Worm (Caenorhabditis elegans) whole organism, mixed stage, embryonic: ENCODE measurements around the gene kap-1.
A peak's percentile ranks its signal among the peaks of the same experiment; 100 is the strongest.

Source experiments
- M03D4.4 ChIP-seq: sonication (generic microtip); optimal IDR thresholded peaks from 2 replicates; lab custom pipeline; 2017; ENCODE audit warnings: mild to moderate bottlenecking, missing genetic modification characterization, missing compliant biosample characterization
- blmp-1 ChIP-seq: fragments of 150-350 bp; optimal IDR thresholded peaks from 2 replicates; lab custom pipeline; 2014; ENCODE audit warnings: missing biosample characterization, missing genetic modification characterization
- ceh-39 ChIP-seq: fragments of 150-350 bp; optimal IDR thresholded peaks from 2 replicates; lab custom pipeline; 2014; ENCODE audit warnings: missing biosample characterization, missing genetic modification characterization
- ceh-43 ChIP-seq: fragments of 200-800 bp; sonication (Bioruptor generic); optimal IDR thresholded peaks from 2 replicates; lab custom pipeline; 2018; ENCODE audit warnings: mild to moderate bottlenecking, missing genetic modification characterization, moderate library complexity, missing compliant biosample characterization
- ceh-83 ChIP-seq: fragments of 200-800 bp; sonication (Bioruptor generic); optimal IDR thresholded peaks from 2 replicates; lab custom pipeline; 2018; ENCODE audit warnings: mild to moderate bottlenecking, missing genetic modification characterization, missing compliant biosample characterization
- ces-1 ChIP-seq: fragments of 150-350 bp; optimal IDR thresholded peaks from 2 replicates; lab custom pipeline; 2014; ENCODE audit warnings: missing biosample characterization, missing genetic modification reagents, missing genetic modification characterization
- cnd-1 ChIP-seq: fragments of 200-800 bp; sonication (Bioruptor generic); optimal IDR thresholded peaks from 2 replicates; lab custom pipeline; 2018; ENCODE audit warnings: mild to moderate bottlenecking, missing genetic modification characterization, missing compliant biosample characterization
- drap-1 ChIP-seq: fragments of 200-800 bp; sonication (Bioruptor generic); optimal IDR thresholded peaks from 3 replicates; lab custom pipeline; 2018; ENCODE audit warnings: mild to moderate bottlenecking, missing genetic modification characterization, missing compliant biosample characterization
- elt-1 ChIP-seq: sonication (generic microtip); optimal IDR thresholded peaks from 2 replicates; lab custom pipeline; 2017; ENCODE audit warnings: missing genetic modification characterization, mild to moderate bottlenecking, missing compliant biosample characterization, antibody characterized with exemption, moderate library complexity, borderline replicate concordance; ENCODE audit not compliant: insufficient read depth
- elt-3 ChIP-seq: fragments of 150-350 bp; optimal IDR thresholded peaks from 2 replicates; lab custom pipeline; 2014; ENCODE audit warnings: missing biosample characterization, missing genetic modification characterization
- flh-1 ChIP-seq: fragments of 200-800 bp; sonication (Bioruptor generic); optimal IDR thresholded peaks from 2 replicates; lab custom pipeline; 2018; ENCODE audit warnings: mild to moderate bottlenecking, missing genetic modification characterization, moderate library complexity, missing compliant biosample characterization
- ham-2 ChIP-seq: fragments of 200-800 bp; sonication (Bioruptor generic); optimal IDR thresholded peaks from 2 replicates; lab custom pipeline; 2018; ENCODE audit warnings: mild to moderate bottlenecking, missing genetic modification characterization, missing compliant biosample characterization
- hlh-1 ChIP-seq: fragments of 150-350 bp; optimal IDR thresholded peaks from 2 replicates; lab custom pipeline; 2014; ENCODE audit warnings: missing biosample characterization, missing genetic modification reagents, missing genetic modification characterization
- lin-13 ChIP-seq: fragments of 150-350 bp; optimal IDR thresholded peaks from 2 replicates; lab custom pipeline; 2014; ENCODE audit warnings: missing biosample characterization, missing genetic modification characterization
- lin-32 ChIP-seq: fragments of 200-800 bp; sonication (Bioruptor generic); optimal IDR thresholded peaks from 2 replicates; lab custom pipeline; 2018; ENCODE audit warnings: mild to moderate bottlenecking, missing genetic modification characterization, missing compliant biosample characterization
- lsy-2 ChIP-seq: fragments of 150-350 bp; optimal IDR thresholded peaks from 2 replicates; lab custom pipeline; 2014; ENCODE audit warnings: missing biosample characterization, missing genetic modification characterization
- mab-5 ChIP-seq: fragments of 150-350 bp; optimal IDR thresholded peaks from 2 replicates; lab custom pipeline; 2014; ENCODE audit warnings: missing biosample characterization, missing genetic modification characterization
- mep-1 ChIP-seq: fragments of 150-350 bp; optimal IDR thresholded peaks from 2 replicates; lab custom pipeline; 2017; ENCODE audit warnings: missing biosample characterization, missing genetic modification reagents, missing genetic modification characterization, inconsistent platforms
- mls-2 ChIP-seq: sonication (generic microtip); optimal IDR thresholded peaks from 2 replicates; lab custom pipeline; 2016; ENCODE audit warnings: mild to moderate bottlenecking, missing genetic modification characterization, moderate library complexity, missing compliant biosample characterization
- nhr-12 ChIP-seq: fragments of 150-350 bp; optimal IDR thresholded peaks from 2 replicates; lab custom pipeline; 2014; ENCODE audit warnings: missing biosample characterization, missing genetic modification characterization
- nhr-2 ChIP-seq: fragments of 150-350 bp; optimal IDR thresholded peaks from 2 replicates; lab custom pipeline; 2014; ENCODE audit warnings: missing biosample characterization, missing genetic modification characterization
- nhr-237 ChIP-seq: fragments of 150-350 bp; optimal IDR thresholded peaks from 2 replicates; lab custom pipeline; 2014; ENCODE audit warnings: missing biosample characterization, missing genetic modification characterization
- nhr-28 ChIP-seq: fragments of 150-350 bp; optimal IDR thresholded peaks from 2 replicates; lab custom pipeline; 2014; ENCODE audit warnings: missing biosample characterization, missing genetic modification characterization
- nhr-76 ChIP-seq: sonication (generic microtip); optimal IDR thresholded peaks from 2 replicates; lab custom pipeline; 2017; ENCODE audit warnings: missing biosample characterization, missing genetic modification characterization
- pha-4 ChIP-seq: fragments of 150-350 bp; optimal IDR thresholded peaks from 2 replicates; lab custom pipeline; 2018; ENCODE audit warnings: missing biosample characterization, missing genetic modification reagents, missing genetic modification characterization
- sem-2 ChIP-seq: fragments of 200-800 bp; sonication (Bioruptor generic); optimal IDR thresholded peaks from 2 replicates; lab custom pipeline; 2018; ENCODE audit warnings: mild to moderate bottlenecking, missing genetic modification characterization, missing compliant biosample characterization
- snpc-4 ChIP-seq: fragments of 150-350 bp; optimal IDR thresholded peaks from 2 replicates; lab custom pipeline; 2014; ENCODE audit warnings: missing biosample characterization, missing genetic modification characterization
- sptf-1 ChIP-seq: sonication (generic microtip); optimal IDR thresholded peaks from 2 replicates; lab custom pipeline; 2017; ENCODE audit warnings: mild to moderate bottlenecking, missing genetic modification characterization, moderate library complexity, missing compliant biosample characterization
- tbx-8 ChIP-seq: fragments of 200-800 bp; sonication (Bioruptor generic); optimal IDR thresholded peaks from 2 replicates; lab custom pipeline; 2018; ENCODE audit warnings: mild to moderate bottlenecking, missing genetic modification characterization, moderate library complexity, missing compliant biosample characterization
- unc-120 ChIP-seq: sonication (generic microtip); optimal IDR thresholded peaks from 2 replicates; lab custom pipeline; 2017; ENCODE audit warnings: missing genetic modification characterization, missing compliant biosample characterization; ENCODE audit not compliant: poor library complexity, severe bottlenecking
- unc-39 ChIP-seq: fragments of 150-350 bp; optimal IDR thresholded peaks from 2 replicates; lab custom pipeline; 2014; ENCODE audit warnings: missing biosample characterization, missing genetic modification characterization
- unc-62 ChIP-seq: fragments of 150-350 bp; optimal IDR thresholded peaks from 2 replicates; lab custom pipeline; 2014; ENCODE audit warnings: missing biosample characterization, missing genetic modification reagents, missing genetic modification characterization
- zip-8 ChIP-seq: fragments of 150-350 bp; optimal IDR thresholded peaks from 2 replicates; lab custom pipeline; 2014; ENCODE audit warnings: missing biosample characterization, missing genetic modification characterization
- ztf-11 ChIP-seq: fragments of 150-350 bp; optimal IDR thresholded peaks from 2 replicates; lab custom pipeline; 2014; ENCODE audit warnings: missing biosample characterization, missing genetic modification characterization

kap-1 gene

ce11 chrIII:7376143-7376802 lies 37.6 kb downstream of the kap-1 start (continued):
- no peak for TF ChIP-seq tbx-8 (GFP tag; lab: Kevin White, UChicago)
- no peak for TF ChIP-seq nhr-12
- TF ChIP-seq mls-2 (tag; lab: Kevin White, UChicago), result peak; percentile 22
- peak; percentile 51 for TF ChIP-seq unc-62
- peak; percentile 38 for TF ChIP-seq drap-1 (GFP tag; lab: Kevin White, UChicago)

ce11 chrIII:7378522-7378921 lies 39.9 kb downstream of the kap-1 start:
- TF ChIP-seq tbx-8 (GFP tag; lab: Kevin White, UChicago), result no peak
- no peak for TF ChIP-seq nhr-28
- TF ChIP-seq cnd-1 (tag; lab: Kevin White, UChicago), result no peak
- no peak for TF ChIP-seq lsy-2 (tag; lab: Kevin White, UChicago)
- TF ChIP-seq ceh-39 (tag; lab: Kevin White, UChicago), result no peak

DNA sequence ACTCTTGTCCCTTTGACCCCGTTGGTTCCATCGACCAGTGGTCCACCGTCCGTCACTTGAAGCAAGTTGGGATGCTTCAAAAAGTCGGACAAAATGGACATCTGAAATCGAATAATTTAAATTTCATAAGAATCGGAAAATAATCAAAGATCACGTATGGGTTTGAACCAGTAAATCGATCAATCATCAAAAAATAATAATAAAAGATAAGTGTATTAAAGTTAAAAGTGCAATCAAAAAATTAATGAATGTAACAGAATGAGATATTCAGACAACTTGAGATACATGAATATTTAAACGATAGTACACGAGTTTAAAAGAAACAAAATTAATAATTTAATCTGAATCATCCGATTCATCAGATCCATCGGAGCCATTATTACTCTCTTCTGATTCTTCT lies 40.3 kb downstream of the kap-1 start, which contains the start of gene T20B12.7:
TSS of gene T20B12.7 (minus strand) at position 101 of the 400 bp plus-strand sequence.
- no peak for TF ChIP-seq flh-1
- no peak for TF ChIP-seq nhr-2 (tag; lab: Kevin White, UChicago)
- TF ChIP-seq cnd-1 (tag; lab: Kevin White, UChicago), result no peak
- TF ChIP-seq ceh-83 (GFP tag; lab: Kevin White, UChicago), result no peak

DNA sequence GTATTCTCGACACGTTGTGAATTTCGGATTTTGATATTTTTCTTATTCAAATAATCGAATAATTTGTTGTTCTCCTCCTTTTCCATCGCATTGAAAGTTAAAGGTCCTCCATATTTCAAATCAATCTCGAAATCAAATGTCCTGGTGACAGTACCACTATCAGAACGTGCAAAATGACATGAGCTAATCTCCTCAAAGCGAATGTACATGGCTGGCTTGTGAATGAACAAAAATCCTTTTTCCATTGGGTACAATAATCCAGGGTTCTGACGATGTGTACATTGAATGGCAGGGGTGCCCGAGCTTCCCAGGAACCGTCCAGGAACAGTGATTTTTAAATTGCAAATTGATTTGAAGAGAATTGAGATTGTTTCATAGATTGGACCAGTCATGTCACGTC lies 41.5 kb downstream of the kap-1 start:
- TF ChIP-seq nhr-28 (no peak), nhr-237 (no peak), zip-8 (tag; lab: Kevin White, UChicago) (no peak), sptf-1 (tag; lab: Kevin White, UChicago) (no peak), tbx-8 (GFP tag; lab: Kevin White, UChicago) (no peak), M03D4.4 (no peak), snpc-4 (tag; lab: Kevin White, UChicago) (no peak), ceh-83 (GFP tag; lab: Kevin White, UChicago) (no peak), unc-120 (tag; lab: Kevin White, UChicago) (no peak), lin-32 (GFP tag; lab: Kevin White, UChicago) (no peak), pha-4 (tag; lab: Kevin White, UChicago) (no peak), elt-1 (tag; lab: Kevin White, UChicago) (no peak), flh-1 (no peak), mls-2 (tag; lab: Kevin White, UChicago) (no peak), cnd-1 (tag; lab: Kevin White, UChicago) (no peak), ztf-11 (tag; lab: Kevin White, UChicago) (no peak), nhr-2 (tag; lab: Kevin White, UChicago) (no peak), lsy-2 (tag; lab: Kevin White, UChicago) (no peak), nhr-76 (tag; lab: Kevin White, UChicago) (no peak), blmp-1 (no peak)

- TF ChIP-seq mls-2 (tag; lab: Kevin White, UChicago) (no peak), ceh-83 (GFP tag; lab: Kevin White, UChicago) (no peak), pha-4 (tag; lab: Kevin White, UChicago) (peak; percentile 16), elt-1 (tag; lab: Kevin White, UChicago) (no peak), mab-5 (tag; lab: Kevin White, UChicago) (no peak), nhr-76 (tag; lab: Kevin White, UChicago) (no peak), ztf-11 (tag; lab: Kevin White, UChicago) (no peak), lsy-2 (tag; lab: Kevin White, UChicago) (peak; percentile 94), unc-120 (tag; lab: Kevin White, UChicago) (no peak), blmp-1 (no peak), cnd-1 (tag; lab: Kevin White, UChicago) (no peak), ham-2 (GFP tag; lab: Kevin White, UChicago) (no peak), unc-62 (no peak), tbx-8 (GFP tag; lab: Kevin White, UChicago) (no peak), drap-1 (GFP tag; lab: Kevin White, UChicago) (no peak), zip-8 (tag; lab: Kevin White, UChicago) (no peak), ceh-43 (GFP tag; lab: Kevin White, UChicago) (peak; percentile 16), ceh-39 (tag; lab: Kevin White, UChicago) (no peak), lin-13 (tag; lab: Kevin White, UChicago) (no peak), snpc-4 (tag; lab: Kevin White, UChicago) (no peak), hlh-1 (tag; lab: Kevin White, UChicago) (no peak), mep-1 (tag; lab: Kevin White, UChicago) (no peak), sem-2 (no peak), nhr-28 (no peak), ces-1 (GFP tag; lab: Kevin White, UChicago) (peak; percentile 64), flh-1 (no peak), unc-39 (tag; lab: Kevin White, UChicago) (no peak), lin-32 (GFP tag; lab: Kevin White, UChicago) (no peak), elt-3 (tag; lab: Kevin White, UChicago) (no peak), nhr-237 (no peak)
Observed at ce11 chrIII:7381546-7382171, 43.0 kb downstream of the kap-1 start, which contains the start of the genes hmg-4 and T20B12.3. Gene hmg-4, minus strand, starts transcription at chrIII:7381596. Gene T20B12.3, plus strand, starts transcription at chrIII:7382115.
